Worm (Caenorhabditis elegans) whole organism, L2 larva: Measurements from ENCODE around the gene F32D1.8.

Experiments
- C34F6.9 ChIP-seq: fragments of 150-350 bp; optimal IDR thresholded peaks from 2 replicates; lab custom pipeline; 2014; ENCODE audit warnings: missing biosample characterization, missing genetic modification characterization
- F13H6.1 ChIP-seq: sonication (generic microtip); optimal IDR thresholded peaks from 2 replicates; lab custom pipeline; 2016; ENCODE audit warnings: missing genetic modification characterization, missing compliant biosample characterization
- R02D3.7 ChIP-seq: fragments of 150-350 bp; optimal IDR thresholded peaks from 2 replicates; lab custom pipeline; 2014; ENCODE audit warnings: missing biosample characterization, missing genetic modification characterization
- ZK546.5 ChIP-seq: sonication (generic microtip); optimal IDR thresholded peaks from 2 replicates; lab custom pipeline; 2017; ENCODE audit warnings: missing biosample characterization, missing genetic modification characterization
- ama-1 ChIP-seq: fragments of 150-350 bp; optimal IDR thresholded peaks from 2 replicates; lab custom pipeline; 2018; ENCODE audit warnings: inconsistent platforms
- ceh-16 ChIP-seq: fragments of 150-350 bp; optimal IDR thresholded peaks from 2 replicates; lab custom pipeline; 2014; ENCODE audit warnings: missing biosample characterization, missing genetic modification characterization
- ceh-82 ChIP-seq: fragments of 150-350 bp; optimal IDR thresholded peaks from 2 replicates; lab custom pipeline; 2014; ENCODE audit warnings: missing biosample characterization, missing genetic modification characterization
- crh-2 ChIP-seq: sonication (generic microtip); optimal IDR thresholded peaks from 2 replicates; lab custom pipeline; 2017; ENCODE audit warnings: missing biosample characterization, missing genetic modification characterization
- egl-27 ChIP-seq: sonication (generic microtip); optimal IDR thresholded peaks from 3 replicates; lab custom pipeline; 2017; ENCODE audit warnings: missing biosample characterization, missing genetic modification reagents, missing genetic modification characterization
- elt-1 ChIP-seq: fragments of 150-350 bp; optimal IDR thresholded peaks from 2 replicates; lab custom pipeline; 2014; ENCODE audit warnings: missing biosample characterization, missing genetic modification characterization
- fos-1 ChIP-seq: fragments of 150-350 bp; optimal IDR thresholded peaks from 2 replicates; lab custom pipeline; 2014; ENCODE audit warnings: missing biosample characterization, missing genetic modification characterization
- gmeb-1 ChIP-seq: fragments of 150-350 bp; optimal IDR thresholded peaks from 2 replicates; lab custom pipeline; 2014; ENCODE audit warnings: missing biosample characterization, missing genetic modification characterization
- lin-11 ChIP-seq: fragments of 150-350 bp; sonication (generic microtip); optimal IDR thresholded peaks from 2 replicates; lab custom pipeline; 2014; ENCODE audit warnings: missing biosample characterization, missing genetic modification characterization, inconsistent platforms, mixed read lengths
- lin-13 ChIP-seq: fragments of 150-350 bp; optimal IDR thresholded peaks from 2 replicates; lab custom pipeline; 2014; ENCODE audit warnings: missing biosample characterization, missing genetic modification reagents, missing genetic modification characterization
- lsy-2 ChIP-seq, 2 experiments: fragments of 150-350 bp in 1 of 2; sonication (generic microtip) in 1 of 2; optimal IDR thresholded peaks; 2 replicates each; lab custom pipeline; 2014 to 2017; ENCODE audit warnings: missing biosample characterization in 2 of 2, missing genetic modification characterization in 2 of 2
- mab-5 ChIP-seq: fragments of 150-350 bp; optimal IDR thresholded peaks from 2 replicates; lab custom pipeline; 2014; ENCODE audit warnings: missing biosample characterization, missing genetic modification characterization
- mdl-1 ChIP-seq, 2 experiments: fragments of 150-350 bp in 1 of 2; sonication (generic microtip) in 1 of 2; optimal IDR thresholded peaks; 2 replicates each; lab custom pipeline; 2017; ENCODE audit warnings: missing biosample characterization in 2 of 2, missing genetic modification characterization in 2 of 2
- nhr-10 ChIP-seq: sonication (generic microtip); optimal IDR thresholded peaks from 2 replicates; lab custom pipeline; 2017; ENCODE audit warnings: missing biosample characterization, missing genetic modification characterization
- nhr-11 ChIP-seq: fragments of 150-350 bp; optimal IDR thresholded peaks from 2 replicates; lab custom pipeline; 2014; ENCODE audit warnings: missing biosample characterization, missing genetic modification characterization
- nhr-12 ChIP-seq: fragments of 150-350 bp; optimal IDR thresholded peaks from 2 replicates; lab custom pipeline; 2014; ENCODE audit warnings: missing biosample characterization, missing genetic modification characterization
- nhr-129 ChIP-seq: fragments of 150-350 bp; optimal IDR thresholded peaks from 2 replicates; lab custom pipeline; 2014; ENCODE audit warnings: missing biosample characterization, missing genetic modification characterization
- nhr-237 ChIP-seq: fragments of 150-350 bp; optimal IDR thresholded peaks from 2 replicates; lab custom pipeline; 2014; ENCODE audit warnings: missing biosample characterization, missing genetic modification characterization
- nhr-25 ChIP-seq: fragments of 150-350 bp; sonication (generic microtip); optimal IDR thresholded peaks from 3 replicates; lab custom pipeline; 2014; ENCODE audit warnings: missing biosample characterization, missing genetic modification characterization
- nhr-6 ChIP-seq: fragments of 150-350 bp; optimal IDR thresholded peaks from 2 replicates; lab custom pipeline; 2014; ENCODE audit warnings: missing biosample characterization, missing genetic modification characterization
- nhr-77 ChIP-seq: fragments of 150-350 bp; optimal IDR thresholded peaks from 2 replicates; lab custom pipeline; 2014; ENCODE audit warnings: missing biosample characterization, missing genetic modification characterization
- peb-1 ChIP-seq: fragments of 150-350 bp; optimal IDR thresholded peaks from 2 replicates; lab custom pipeline; 2014; ENCODE audit warnings: missing biosample characterization, missing genetic modification characterization
- sma-3 ChIP-seq: sonication (generic microtip); optimal IDR thresholded peaks from 2 replicates; lab custom pipeline; 2016; ENCODE audit warnings: missing genetic modification reagents, missing genetic modification characterization, missing compliant biosample characterization
- sma-9 ChIP-seq, 2 experiments: fragments of 150-350 bp in 1 of 2; sonication (generic microtip) in 1 of 2; optimal IDR thresholded peaks; 2 replicates each; lab custom pipeline; 2014 to 2016; ENCODE audit warnings: missing genetic modification characterization in 2 of 2, mild to moderate bottlenecking in 1 of 2, missing biosample characterization in 1 of 2, missing compliant biosample characterization in 1 of 2, missing genetic modification reagents in 1 of 2, moderate library complexity in 1 of 2
- snpc-4 ChIP-seq: fragments of 150-350 bp; optimal IDR thresholded peaks from 2 replicates; lab custom pipeline; 2014; ENCODE audit warnings: missing biosample characterization, missing genetic modification characterization
- unc-39 ChIP-seq: fragments of 150-350 bp; optimal IDR thresholded peaks from 2 replicates; lab custom pipeline; 2014; ENCODE audit warnings: missing biosample characterization, missing genetic modification characterization
- unc-55 ChIP-seq: fragments of 150-350 bp; sonication (generic microtip); optimal IDR thresholded peaks from 3 replicates; lab custom pipeline; 2014; ENCODE audit warnings: missing biosample characterization, missing genetic modification reagents, missing genetic modification characterization
- unc-62 ChIP-seq: fragments of 150-350 bp; optimal IDR thresholded peaks from 2 replicates; lab custom pipeline; 2014; ENCODE audit warnings: missing biosample characterization, missing genetic modification reagents, missing genetic modification characterization
- ztf-1 ChIP-seq: fragments of 200-800 bp; sonication (Bioruptor generic); conservative IDR thresholded peaks from 2 replicates; pipeline ENCODE4 v1.3.6; 2022; ENCODE audit warnings: missing genetic modification characterization, missing compliant biosample characterization
- ztf-4 ChIP-seq: fragments of 150-350 bp; optimal IDR thresholded peaks from 2 replicates; lab custom pipeline; 2014; ENCODE audit warnings: missing biosample characterization, missing genetic modification characterization

Gene F32D1.8

ce11 chrV:4356047-4356612 lies 21.4 kb downstream of the F32D1.8 start:
- TF ChIP-seq nhr-12 (tag; lab: Kevin White, UChicago) (no peak), fos-1 (tag; lab: Kevin White, UChicago) (no peak), F13H6.1 (tag; lab: Kevin White, UChicago) (no peak), nhr-237 (no peak), peb-1 (tag; lab: Kevin White, UChicago) (no peak), ztf-4 (tag; lab: Kevin White, UChicago) (no peak), nhr-10 (tag; lab: Kevin White, UChicago) (no peak), nhr-129 (no peak), nhr-11 (no peak), unc-39 (tag; lab: Kevin White, UChicago) (no peak), ztf-1 (no peak), snpc-4 (tag; lab: Kevin White, UChicago) (no peak), R02D3.7 (tag; lab: Kevin White, UChicago) (no peak), mab-5 (no peak), sma-3 (no peak), ceh-82 (tag; lab: Kevin White, UChicago) (no peak), ceh-16 (tag; lab: Kevin White, UChicago) (no peak)

- no peak for TF ChIP-seq nhr-6 (tag; lab: Kevin White, UChicago)
- TF ChIP-seq sma-9 (GFP tag; optimal IDR thresholded peaks at IDR 0.05; lab: Kevin White, UChicago), result peak; percentile 21
- TF ChIP-seq sma-9 (tag; optimal IDR thresholded peaks at IDR 0.05; lab: Kevin White, UChicago), result no peak
- TF ChIP-seq gmeb-1, result peak; percentile 91
- TF ChIP-seq ceh-82 (tag; lab: Kevin White, UChicago), result no peak
- peak; percentile 9 for TF ChIP-seq F13H6.1 (tag; lab: Kevin White, UChicago)
- TF ChIP-seq nhr-129, result peak; percentile 72
- peak; percentile 40 for TF ChIP-seq nhr-25 (tag; lab: Kevin White, UChicago)
- TF ChIP-seq lin-13 (GFP tag; lab: Kevin White, UChicago), result peak; percentile 47
- TF ChIP-seq unc-62, result no peak
- TF ChIP-seq ama-1, result peak; percentile 1
- TF ChIP-seq nhr-12 (tag; lab: Kevin White, UChicago), result no peak
- TF ChIP-seq unc-55, result peak; percentile 85
- TF ChIP-seq sma-3, result peak; percentile 35
- no peak for TF ChIP-seq nhr-11
- TF ChIP-seq lin-11 (tag; lab: Kevin White, UChicago), result peak; percentile 65
- TF ChIP-seq nhr-77 (tag; lab: Kevin White, UChicago), result no peak
- TF ChIP-seq C34F6.9 (tag; lab: Kevin White, UChicago), result peak; percentile 64
- TF ChIP-seq crh-2 (tag; lab: Kevin White, UChicago), result peak; percentile 73
- no peak for TF ChIP-seq ZK546.5 (tag; lab: Kevin White, UChicago)
- TF ChIP-seq mdl-1 (tag; optimal IDR thresholded peaks at IDR 0.05; lab: Kevin White, UChicago), result no peak
- TF ChIP-seq egl-27 (tag; lab: Kevin White, UChicago), result no peak
- TF ChIP-seq ztf-4 (tag; lab: Kevin White, UChicago), result no peak
- no peak for TF ChIP-seq peb-1 (tag; lab: Kevin White, UChicago)
- TF ChIP-seq nhr-237, result no peak
- TF ChIP-seq nhr-10 (tag; lab: Kevin White, UChicago), result no peak
- TF ChIP-seq elt-1 (tag; lab: Kevin White, UChicago), result no peak
- TF ChIP-seq lsy-2 (tag; optimal IDR thresholded peaks at IDR 0.05; lab: Kevin White, UChicago), result peak; percentile 24 to 79
Measured at ce11 chrV:4346799-4347198, 30.7 kb downstream of the F32D1.8 start, which contains the start of gene mcm-7. mcm-7 (plus strand) TSS chrV:4347166.

- no peak for TF ChIP-seq snpc-4 (tag; lab: Kevin White, UChicago)
Measured at ce11 chrV:4346325-4346724, 31.2 kb downstream of the F32D1.8 start, which contains the start of gene hpo-18. hpo-18 (minus strand) TSS chrV:4346425.

- TF ChIP-seq nhr-6 (tag; lab: Kevin White, UChicago) (no peak), sma-3 (peak; percentile 5)
Measured at ce11 chrV:4345714-4346113, 31.8 kb downstream of the F32D1.8 start, which contains the start of gene figl-1. figl-1 (minus strand) TSS chrV:4345999.

- TF ChIP-seq peb-1 (tag; lab: Kevin White, UChicago) (no peak), ceh-82 (tag; lab: Kevin White, UChicago) (no peak), F13H6.1 (tag; lab: Kevin White, UChicago) (no peak), R02D3.7 (tag; lab: Kevin White, UChicago) (no peak), ztf-1 (no peak), lsy-2 (tag; optimal IDR thresholded peaks at IDR 0.05; lab: Kevin White, UChicago) (no peak)
Measured at ce11 chrV:4341736-4342135, 35.8 kb downstream of the F32D1.8 start.
